Worm (Caenorhabditis elegans) whole organism, mixed stage, embryonic: ENCODE results near the gene T19E7.6.

Experiments used
- M03D4.4 ChIP-seq: sonication (generic microtip); optimal IDR thresholded peaks from 2 replicates; lab custom pipeline; 2017; ENCODE audit warnings: mild to moderate bottlenecking, missing genetic modification characterization, missing compliant biosample characterization
- bed-3 ChIP-seq: fragments of 200-800 bp; sonication (Bioruptor generic); optimal IDR thresholded peaks from 3 replicates; lab custom pipeline; 2018; ENCODE audit warnings: mild to moderate bottlenecking, missing genetic modification characterization, moderate library complexity, missing compliant biosample characterization
- blmp-1 ChIP-seq: fragments of 150-350 bp; optimal IDR thresholded peaks from 2 replicates; lab custom pipeline; 2014; ENCODE audit warnings: missing biosample characterization, missing genetic modification characterization
- ceh-43 ChIP-seq: fragments of 200-800 bp; sonication (Bioruptor generic); optimal IDR thresholded peaks from 2 replicates; lab custom pipeline; 2018; ENCODE audit warnings: mild to moderate bottlenecking, missing genetic modification characterization, moderate library complexity, missing compliant biosample characterization
- ceh-83 ChIP-seq: fragments of 200-800 bp; sonication (Bioruptor generic); optimal IDR thresholded peaks from 2 replicates; lab custom pipeline; 2018; ENCODE audit warnings: mild to moderate bottlenecking, missing genetic modification characterization, missing compliant biosample characterization
- ces-1 ChIP-seq: fragments of 150-350 bp; optimal IDR thresholded peaks from 2 replicates; lab custom pipeline; 2014; ENCODE audit warnings: missing biosample characterization, missing genetic modification reagents, missing genetic modification characterization
- cnd-1 ChIP-seq: fragments of 200-800 bp; sonication (Bioruptor generic); optimal IDR thresholded peaks from 2 replicates; lab custom pipeline; 2018; ENCODE audit warnings: mild to moderate bottlenecking, missing genetic modification characterization, missing compliant biosample characterization
- drap-1 ChIP-seq: fragments of 200-800 bp; sonication (Bioruptor generic); optimal IDR thresholded peaks from 3 replicates; lab custom pipeline; 2018; ENCODE audit warnings: mild to moderate bottlenecking, missing genetic modification characterization, missing compliant biosample characterization
- elt-1 ChIP-seq: sonication (generic microtip); optimal IDR thresholded peaks from 2 replicates; lab custom pipeline; 2017; ENCODE audit warnings: missing genetic modification characterization, mild to moderate bottlenecking, missing compliant biosample characterization, antibody characterized with exemption, moderate library complexity, borderline replicate concordance; ENCODE audit not compliant: insufficient read depth
- ham-2 ChIP-seq: fragments of 200-800 bp; sonication (Bioruptor generic); optimal IDR thresholded peaks from 2 replicates; lab custom pipeline; 2018; ENCODE audit warnings: mild to moderate bottlenecking, missing genetic modification characterization, missing compliant biosample characterization
- hlh-1 ChIP-seq: fragments of 150-350 bp; optimal IDR thresholded peaks from 2 replicates; lab custom pipeline; 2014; ENCODE audit warnings: missing biosample characterization, missing genetic modification reagents, missing genetic modification characterization
- lin-13 ChIP-seq: fragments of 150-350 bp; optimal IDR thresholded peaks from 2 replicates; lab custom pipeline; 2014; ENCODE audit warnings: missing biosample characterization, missing genetic modification characterization
- lin-32 ChIP-seq: fragments of 200-800 bp; sonication (Bioruptor generic); optimal IDR thresholded peaks from 2 replicates; lab custom pipeline; 2018; ENCODE audit warnings: mild to moderate bottlenecking, missing genetic modification characterization, missing compliant biosample characterization
- lsy-2 ChIP-seq: fragments of 150-350 bp; optimal IDR thresholded peaks from 2 replicates; lab custom pipeline; 2014; ENCODE audit warnings: missing biosample characterization, missing genetic modification characterization
- mab-5 ChIP-seq: fragments of 150-350 bp; optimal IDR thresholded peaks from 2 replicates; lab custom pipeline; 2014; ENCODE audit warnings: missing biosample characterization, missing genetic modification characterization
- mep-1 ChIP-seq: fragments of 150-350 bp; optimal IDR thresholded peaks from 2 replicates; lab custom pipeline; 2017; ENCODE audit warnings: missing biosample characterization, missing genetic modification reagents, missing genetic modification characterization, inconsistent platforms
- mls-2 ChIP-seq: sonication (generic microtip); optimal IDR thresholded peaks from 2 replicates; lab custom pipeline; 2016; ENCODE audit warnings: mild to moderate bottlenecking, missing genetic modification characterization, moderate library complexity, missing compliant biosample characterization
- nhr-12 ChIP-seq: fragments of 150-350 bp; optimal IDR thresholded peaks from 2 replicates; lab custom pipeline; 2014; ENCODE audit warnings: missing biosample characterization, missing genetic modification characterization
- nhr-2 ChIP-seq: fragments of 150-350 bp; optimal IDR thresholded peaks from 2 replicates; lab custom pipeline; 2014; ENCODE audit warnings: missing biosample characterization, missing genetic modification characterization
- nhr-28 ChIP-seq: fragments of 150-350 bp; optimal IDR thresholded peaks from 2 replicates; lab custom pipeline; 2014; ENCODE audit warnings: missing biosample characterization, missing genetic modification characterization
- nhr-76 ChIP-seq: sonication (generic microtip); optimal IDR thresholded peaks from 2 replicates; lab custom pipeline; 2017; ENCODE audit warnings: missing biosample characterization, missing genetic modification characterization
- pha-4 ChIP-seq: fragments of 150-350 bp; optimal IDR thresholded peaks from 2 replicates; lab custom pipeline; 2018; ENCODE audit warnings: missing biosample characterization, missing genetic modification reagents, missing genetic modification characterization
- snpc-4 ChIP-seq: fragments of 150-350 bp; optimal IDR thresholded peaks from 2 replicates; lab custom pipeline; 2014; ENCODE audit warnings: missing biosample characterization, missing genetic modification characterization
- sptf-1 ChIP-seq: sonication (generic microtip); optimal IDR thresholded peaks from 2 replicates; lab custom pipeline; 2017; ENCODE audit warnings: mild to moderate bottlenecking, missing genetic modification characterization, moderate library complexity, missing compliant biosample characterization
- tbx-8 ChIP-seq: fragments of 200-800 bp; sonication (Bioruptor generic); optimal IDR thresholded peaks from 2 replicates; lab custom pipeline; 2018; ENCODE audit warnings: mild to moderate bottlenecking, missing genetic modification characterization, moderate library complexity, missing compliant biosample characterization
- unc-120 ChIP-seq: sonication (generic microtip); optimal IDR thresholded peaks from 2 replicates; lab custom pipeline; 2017; ENCODE audit warnings: missing genetic modification characterization, missing compliant biosample characterization; ENCODE audit not compliant: poor library complexity, severe bottlenecking
- unc-39 ChIP-seq: fragments of 150-350 bp; optimal IDR thresholded peaks from 2 replicates; lab custom pipeline; 2014; ENCODE audit warnings: missing biosample characterization, missing genetic modification characterization
- unc-62 ChIP-seq: fragments of 150-350 bp; optimal IDR thresholded peaks from 2 replicates; lab custom pipeline; 2014; ENCODE audit warnings: missing biosample characterization, missing genetic modification reagents, missing genetic modification characterization
- ztf-11 ChIP-seq: fragments of 150-350 bp; optimal IDR thresholded peaks from 2 replicates; lab custom pipeline; 2014; ENCODE audit warnings: missing biosample characterization, missing genetic modification characterization

Gene T19E7.6

DNA sequence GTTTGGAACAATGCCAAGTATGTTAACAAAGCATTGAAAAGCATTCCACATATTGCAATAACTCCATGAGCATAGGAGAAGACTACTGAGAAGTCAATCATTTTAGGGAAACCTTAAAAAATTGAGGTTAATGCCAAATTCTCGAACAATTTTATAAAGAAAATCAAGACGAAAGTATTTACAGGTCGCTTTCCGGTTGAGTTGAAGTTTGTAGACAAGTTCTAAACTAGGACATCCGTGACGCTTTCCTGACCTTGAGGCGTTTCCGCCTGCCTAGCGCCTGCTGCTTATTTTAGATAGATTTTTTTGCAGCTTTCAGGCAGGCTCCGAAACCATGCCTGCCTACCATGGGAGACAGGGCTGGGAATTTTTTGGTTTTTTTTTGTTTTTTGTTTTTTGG lies 33.8 kb downstream of the T19E7.6 start, which contains the start of gene srd-13:
srd-13 (minus strand) TSS at position 101 of the 400 bp plus-strand sequence.
- no peak for TF ChIP-seq nhr-2 (tag; lab: Kevin White, UChicago)
- no peak for TF ChIP-seq unc-120
- TF ChIP-seq ceh-83 = no peak
- TF ChIP-seq unc-39 (tag; lab: Kevin White, UChicago) = no peak
- TF ChIP-seq bed-3 (GFP tag; lab: Kevin White, UChicago) = no peak
- no peak for TF ChIP-seq elt-1 (tag; lab: Kevin White, UChicago)
- TF ChIP-seq cnd-1 (tag; lab: Kevin White, UChicago) = no peak
- TF ChIP-seq ham-2 = no peak
- no peak for TF ChIP-seq blmp-1
- TF ChIP-seq mab-5 (tag; lab: Kevin White, UChicago) = no peak
- no peak for TF ChIP-seq pha-4 (tag; lab: Kevin White, UChicago)
- no peak for TF ChIP-seq nhr-12 (tag; lab: Kevin White, UChicago)

DNA sequence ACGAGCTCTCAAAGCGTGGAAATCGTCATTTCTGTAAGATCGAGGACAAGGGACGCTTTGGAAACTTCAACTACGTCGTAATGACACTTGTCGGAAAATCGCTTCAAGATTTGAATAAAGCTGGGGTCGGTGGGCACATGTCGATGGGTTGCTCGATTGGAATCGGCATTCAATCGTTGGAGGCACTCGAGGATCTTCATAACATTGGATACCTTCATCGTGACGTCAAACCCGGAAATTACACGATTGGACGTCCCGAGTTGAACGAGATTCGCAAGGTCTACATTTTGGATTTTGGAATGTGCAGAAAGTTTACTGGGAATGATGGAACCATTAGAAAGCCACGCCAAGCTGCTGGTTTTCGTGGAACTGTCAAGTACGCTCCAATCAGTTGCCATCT lies 36.8 kb downstream of the T19E7.6 start:
- TF ChIP-seq bed-3 (GFP tag; lab: Kevin White, UChicago) (no peak), nhr-28 (no peak), hlh-1 (tag; lab: Kevin White, UChicago) (no peak), mls-2 (tag; lab: Kevin White, UChicago) (no peak), unc-62 (no peak), snpc-4 (no peak), mab-5 (tag; lab: Kevin White, UChicago) (no peak), drap-1 (GFP tag; lab: Kevin White, UChicago) (no peak), M03D4.4 (no peak), nhr-2 (tag; lab: Kevin White, UChicago) (no peak), lin-13 (no peak), unc-120 (no peak), ztf-11 (tag; lab: Kevin White, UChicago) (no peak), ceh-83 (no peak), ces-1 (GFP tag; lab: Kevin White, UChicago) (no peak), tbx-8 (GFP tag; lab: Kevin White, UChicago) (no peak)

DNA sequence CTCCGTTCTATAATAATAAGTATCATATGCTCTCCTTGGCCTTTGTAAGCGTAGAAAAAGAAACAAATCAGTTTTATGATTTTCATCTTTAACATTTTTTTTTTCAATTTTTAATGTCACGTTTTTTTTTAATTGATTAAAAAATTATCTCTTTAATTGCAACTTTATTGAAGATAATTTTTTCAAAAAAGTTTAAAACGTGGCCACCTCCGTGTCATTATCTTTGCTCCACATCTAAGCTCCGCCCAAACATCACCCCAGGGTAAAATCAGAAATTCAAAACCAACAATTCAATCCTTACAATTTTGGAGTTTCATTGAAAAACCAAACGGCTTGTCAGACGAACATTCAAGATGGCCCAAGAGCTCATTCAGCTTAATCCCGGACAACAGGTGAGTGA lies 37.7 kb downstream of the T19E7.6 start, which contains the start of gene ttbk-8.2:
ttbk-8.2 (plus strand) TSS at position 301 of the 400 bp plus-strand sequence.
- TF ChIP-seq mep-1 (no peak), mls-2 (tag; lab: Kevin White, UChicago) (no peak), lsy-2 (no peak), elt-1 (tag; lab: Kevin White, UChicago) (no peak), drap-1 (GFP tag; lab: Kevin White, UChicago) (no peak), nhr-28 (no peak), sptf-1 (tag; lab: Kevin White, UChicago) (no peak), hlh-1 (tag; lab: Kevin White, UChicago) (no peak), ces-1 (GFP tag; lab: Kevin White, UChicago) (no peak)

DNA sequence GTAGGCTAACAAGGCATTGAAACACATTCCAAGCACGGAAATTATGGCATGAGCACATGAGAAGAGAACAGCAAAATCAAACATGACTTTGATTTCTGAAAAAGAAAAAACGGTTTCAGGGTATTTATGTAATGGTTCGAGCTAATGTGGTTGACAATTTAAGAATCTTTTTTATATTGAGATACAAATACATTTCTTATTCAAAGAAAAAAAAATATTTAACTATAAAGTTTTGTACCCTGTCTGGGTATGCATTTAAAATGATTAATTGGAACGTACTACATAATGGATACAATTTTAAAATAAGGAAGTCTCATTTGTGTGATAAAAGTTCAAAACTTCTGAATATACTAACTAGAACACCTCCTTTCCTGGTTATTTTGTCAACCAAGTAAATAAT lies 39.1 kb downstream of the T19E7.6 start, which contains the start of gene srd-12:
srd-12 (minus strand) TSS at position 101 of the 400 bp plus-strand sequence.
- TF ChIP-seq bed-3 (GFP tag; lab: Kevin White, UChicago) = no peak
- TF ChIP-seq nhr-12 (tag; lab: Kevin White, UChicago) = no peak
- TF ChIP-seq pha-4 (tag; lab: Kevin White, UChicago) = no peak

DNA sequence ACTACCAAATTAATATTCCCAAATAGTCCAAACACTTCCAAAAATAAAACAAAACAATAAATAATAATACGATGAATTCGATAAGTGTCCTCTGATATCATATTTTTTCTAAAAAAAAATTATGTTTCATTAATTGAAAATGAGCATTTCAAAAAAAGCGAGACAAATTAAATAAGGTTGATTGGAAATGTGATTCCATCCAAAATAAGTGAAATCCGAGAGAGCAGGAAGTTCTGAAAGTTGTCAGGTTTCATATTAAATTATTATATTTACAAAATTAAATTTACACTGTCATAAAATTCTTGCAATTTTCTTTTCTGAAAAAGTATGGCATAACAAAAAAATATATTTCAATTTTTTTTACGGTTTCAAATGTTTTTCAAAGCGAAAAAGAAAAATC lies 42.2 kb downstream of the T19E7.6 start, which contains the start of gene srsx-14:
srsx-14 (minus strand) TSS at position 101 of the 400 bp plus-strand sequence.
- TF ChIP-seq snpc-4 (no peak), unc-62 (no peak), mab-5 (tag; lab: Kevin White, UChicago) (no peak), M03D4.4 (no peak), bed-3 (GFP tag; lab: Kevin White, UChicago) (no peak), nhr-12 (tag; lab: Kevin White, UChicago) (no peak), unc-120 (no peak), nhr-76 (tag; lab: Kevin White, UChicago) (no peak), lin-32 (GFP tag; lab: Kevin White, UChicago) (no peak), nhr-2 (tag; lab: Kevin White, UChicago) (no peak), tbx-8 (GFP tag; lab: Kevin White, UChicago) (no peak), lsy-2 (no peak), ces-1 (GFP tag; lab: Kevin White, UChicago) (no peak), unc-39 (tag; lab: Kevin White, UChicago) (no peak), ham-2 (no peak), blmp-1 (no peak), cnd-1 (tag; lab: Kevin White, UChicago) (no peak), sptf-1 (tag; lab: Kevin White, UChicago) (no peak), mls-2 (tag; lab: Kevin White, UChicago) (no peak), ceh-43 (GFP tag; lab: Kevin White, UChicago) (no peak)
